Worm (Caenorhabditis elegans): ENCODE results near the gene T25E4.1.

ce11 chrII:5570272-5570671 lies 7.9 kb upstream of the T25E4.1 start, which contains the start of the genes C17C3.1 and C17C3.15:
- TF ChIP-seq jun-1 (tag; optimal IDR thresholded peaks at IDR 0.05), result no peak
- no peak for TF ChIP-seq lin-13 (GFP tag; optimal IDR thresholded peaks at IDR 0.05)
- TF ChIP-seq lsy-2 (tag; optimal IDR thresholded peaks at IDR 0.05), result no peak
- no peak for TF ChIP-seq ces-1 (GFP tag; optimal IDR thresholded peaks at IDR 0.05)
- TF ChIP-seq dve-1 (tag; optimal IDR thresholded peaks at IDR 0.05; ENCODE audit: insufficient read depth), result no peak
- no peak for TF ChIP-seq zag-1 (tag; optimal IDR thresholded peaks at IDR 0.05)
- TF ChIP-seq ama-1 (optimal IDR thresholded peaks at IDR 0.05), result no peak
- no peak for TF ChIP-seq unc-62 (GFP tag; optimal IDR thresholded peaks at IDR 0.05 in 1 of 2)
- no peak for TF ChIP-seq unc-62 (tag; optimal IDR thresholded peaks at IDR 0.05)
- TF ChIP-seq nhr-237 (tag; optimal IDR thresholded peaks at IDR 0.05), result no peak

Measured in whole organism, L4 larva.